Fruit fly (Drosophila melanogaster) whole organism, embryonic: ENCODE measurements around the gene ry.

Experiments
- Abd-B ChIP-seq: fragments of 200-800 bp; sonication (Bioruptor generic); optimal IDR thresholded peaks from 2 replicates; lab custom pipeline; 2018; ENCODE audit warnings: missing biosample characterization, mild to moderate bottlenecking, missing genetic modification characterization, moderate library complexity
- Atf-2 ChIP-seq: fragments of 200-800 bp; sonication (Bioruptor generic); optimal IDR thresholded peaks from 2 replicates; lab custom pipeline; 2016; ENCODE audit warnings: missing biosample characterization, missing genetic modification characterization
- B-H1 ChIP-seq: fragments of 200-800 bp; sonication (Bioruptor generic); IDR thresholded peaks from 3 replicates; pipeline ENCODE4 v1.3.6; 2022; ENCODE audit warnings: missing biosample characterization, missing genetic modification characterization
- Bteb2 ChIP-seq: fragments of 200-800 bp; sonication (Bioruptor generic); optimal IDR thresholded peaks from 2 replicates; lab custom pipeline; 2016; ENCODE audit warnings: missing biosample characterization, missing genetic modification characterization
- CG10543 ChIP-seq: fragments of 200-800 bp; sonication (Bioruptor generic); optimal IDR thresholded peaks from 3 replicates; lab custom pipeline; 2017; ENCODE audit warnings: missing biosample characterization, mild to moderate bottlenecking, missing genetic modification characterization, moderate library complexity
- CG11085 ChIP-seq: fragments of 200-800 bp; sonication (Bioruptor generic); IDR thresholded peaks from 2 replicates; pipeline ENCODE4 v1.3.6; 2022; ENCODE audit warnings: missing biosample characterization, missing genetic modification characterization
- CG11456 ChIP-seq: fragments of 200-800 bp; sonication (Bioruptor generic); IDR thresholded peaks from 3 replicates; pipeline ENCODE4 v1.3.6; 2022; ENCODE audit warnings: missing biosample characterization, missing genetic modification characterization
- CG11696 ChIP-seq: fragments of 200-800 bp; sonication (Bioruptor generic); IDR thresholded peaks from 2 replicates; pipeline ENCODE4 v1.3.6; 2022; ENCODE audit warnings: missing biosample characterization, missing genetic modification characterization
- CG12071 ChIP-seq: fragments of 200-800 bp; sonication (Bioruptor generic); optimal IDR thresholded peaks from 3 replicates; lab custom pipeline; 2018; ENCODE audit warnings: missing biosample characterization, mild to moderate bottlenecking, missing genetic modification characterization
- CG13894 ChIP-seq: fragments of 200-800 bp; sonication (Bioruptor generic); optimal IDR thresholded peaks from 3 replicates; lab custom pipeline; 2018; ENCODE audit warnings: missing biosample characterization, mild to moderate bottlenecking, missing genetic modification characterization, moderate library complexity
- CG14965 ChIP-seq: fragments of 200-800 bp; sonication (Bioruptor generic); optimal IDR thresholded peaks from 2 replicates; lab custom pipeline; 2016; ENCODE audit warnings: missing biosample characterization, missing genetic modification characterization, borderline replicate concordance
- CG17328 ChIP-seq: fragments of 200-800 bp; sonication (Bioruptor generic); IDR thresholded peaks from 2 replicates; pipeline ENCODE4 v1.3.6; 2022; ENCODE audit warnings: missing biosample characterization, missing genetic modification characterization
- CG17385 ChIP-seq: fragments of 200-800 bp; sonication (Bioruptor generic); optimal IDR thresholded peaks from 3 replicates; lab custom pipeline; 2018; ENCODE audit warnings: missing biosample characterization, mild to moderate bottlenecking, missing genetic modification characterization
- CG18764 ChIP-seq: fragments of 200-800 bp; sonication (Bioruptor generic); optimal IDR thresholded peaks from 3 replicates; lab custom pipeline; 2016; ENCODE audit warnings: missing biosample characterization, missing genetic modification characterization
- CG2678 ChIP-seq: fragments of 200-800 bp; sonication (Bioruptor generic); optimal IDR thresholded peaks from 3 replicates; lab custom pipeline; 2019; ENCODE audit warnings: missing biosample characterization, mild to moderate bottlenecking, missing genetic modification characterization, moderate library complexity
- CG30403 ChIP-seq: fragments of 200-800 bp; sonication (Bioruptor generic); optimal IDR thresholded peaks from 3 replicates; lab custom pipeline; 2016; ENCODE audit warnings: missing biosample characterization, missing genetic modification characterization
- CG34224 ChIP-seq: fragments of 200-800 bp; sonication (Bioruptor generic); IDR thresholded peaks from 3 replicates; pipeline ENCODE4 v1.3.6; 2022; ENCODE audit warnings: missing biosample characterization, missing genetic modification characterization; ENCODE audit not compliant: partially characterized antibody
- CG3726 ChIP-seq: fragments of 200-800 bp; sonication (Bioruptor generic); IDR thresholded peaks from 3 replicates; pipeline ENCODE4, ENCODE4 v1.3.6; 2022; ENCODE audit warnings: missing biosample characterization, missing genetic modification characterization
- CG4617 ChIP-seq: fragments of 200-800 bp; sonication (Bioruptor generic); optimal IDR thresholded peaks from 3 replicates; lab custom pipeline; 2016; ENCODE audit warnings: missing biosample characterization, missing genetic modification characterization, borderline replicate concordance
- CG7745 ChIP-seq: fragments of 200-800 bp; sonication (Bioruptor generic); optimal IDR thresholded peaks from 2 replicates; lab custom pipeline; 2018; ENCODE audit warnings: missing biosample characterization, mild to moderate bottlenecking, missing genetic modification characterization, moderate library complexity
- CG7839 ChIP-seq: fragments of 200-800 bp; sonication (Bioruptor generic); optimal IDR thresholded peaks from 3 replicates; lab custom pipeline; 2018; ENCODE audit warnings: missing biosample characterization, mild to moderate bottlenecking, missing genetic modification characterization, moderate library complexity
- CG7987 ChIP-seq: fragments of 200-800 bp; sonication (Bioruptor generic); optimal IDR thresholded peaks from 2 replicates; lab custom pipeline; 2018; ENCODE audit warnings: missing biosample characterization, mild to moderate bottlenecking, missing genetic modification characterization, moderate library complexity
- CG8359 ChIP-seq: fragments of 200-800 bp; sonication (Bioruptor generic); optimal IDR thresholded peaks from 2 replicates; lab custom pipeline; 2017; ENCODE audit warnings: missing biosample characterization, mild to moderate bottlenecking, missing genetic modification characterization, borderline replicate concordance
- CG8944 ChIP-seq: fragments of 200-800 bp; sonication (Bioruptor generic); optimal IDR thresholded peaks from 3 replicates; lab custom pipeline; 2016; ENCODE audit warnings: missing biosample characterization, missing genetic modification characterization
- Dek ChIP-seq: fragments of 200-800 bp; sonication (Bioruptor generic); optimal IDR thresholded peaks from 3 replicates; lab custom pipeline; 2019; ENCODE audit warnings: missing biosample characterization, mild to moderate bottlenecking, missing genetic modification characterization, moderate library complexity
- Dll ChIP-seq: fragments of 200-800 bp; sonication (Bioruptor generic); IDR thresholded peaks from 4 replicates; pipeline ENCODE4 v1.3.6; 2022; ENCODE audit warnings: missing biosample characterization, missing genetic modification characterization; ENCODE audit not compliant: partially characterized antibody
- Doc3 ChIP-seq: fragments of 200-800 bp; sonication (Bioruptor generic); IDR thresholded peaks from 3 replicates; pipeline ENCODE4 v1.3.6; 2022; ENCODE audit warnings: missing biosample characterization, missing genetic modification characterization; ENCODE audit not compliant: partially characterized antibody
- Dref ChIP-seq: fragments of 200-800 bp; sonication (Bioruptor generic); IDR thresholded peaks from 2 replicates; pipeline ENCODE4 v1.3.6; 2022; ENCODE audit warnings: missing biosample characterization, missing genetic modification characterization
- Gsc ChIP-seq: fragments of 200-800 bp; sonication (Bioruptor generic); IDR thresholded peaks from 2 replicates; pipeline ENCODE4 v1.3.6; 2022; ENCODE audit warnings: missing biosample characterization, missing genetic modification characterization
- Med ChIP-seq: fragments of 200-800 bp; sonication (Bioruptor generic); peaks from one replicate; lab custom pipeline; 2016; ENCODE audit warnings: missing biosample characterization, missing genetic modification characterization, mild to moderate bottlenecking, inconsistent platforms, moderate library complexity
- NC2α ChIP-seq: fragments of 200-800 bp; sonication (Bioruptor generic); optimal IDR thresholded peaks from 2 replicates; lab custom pipeline; 2016; ENCODE audit warnings: missing biosample characterization, missing genetic modification characterization
- Nf-YB ChIP-seq: fragments of 200-800 bp; sonication (Bioruptor generic); optimal IDR thresholded peaks from 3 replicates; lab custom pipeline; 2019; ENCODE audit warnings: missing biosample characterization, mild to moderate bottlenecking, missing genetic modification characterization, moderate library complexity
- Side ChIP-seq: fragments of 200-800 bp; sonication (Bioruptor generic); optimal IDR thresholded peaks from 2 replicates; lab custom pipeline; 2016; ENCODE audit warnings: missing biosample characterization, missing genetic modification characterization
- Six4 ChIP-seq: fragments of 200-800 bp; sonication (Bioruptor generic); optimal IDR thresholded peaks from 2 replicates; lab custom pipeline; 2016; ENCODE audit warnings: missing biosample characterization, missing genetic modification characterization
- Sry-β ChIP-seq: fragments of 200-800 bp; sonication (Bioruptor generic); optimal IDR thresholded peaks from 2 replicates; lab custom pipeline; 2018; ENCODE audit warnings: missing biosample characterization, mild to moderate bottlenecking, missing genetic modification characterization, moderate library complexity
- YL-1 ChIP-seq: fragments of 200-800 bp; sonication (Bioruptor generic); optimal IDR thresholded peaks from 3 replicates; lab custom pipeline; 2017; ENCODE audit warnings: missing biosample characterization, mild to moderate bottlenecking, missing genetic modification characterization
- abd-A ChIP-seq: fragments of 200-800 bp; sonication (Bioruptor generic); optimal IDR thresholded peaks from 3 replicates; lab custom pipeline; 2019; ENCODE audit warnings: missing biosample characterization, mild to moderate bottlenecking, missing genetic modification characterization, moderate library complexity
- al ChIP-seq: fragments of 200-800 bp; sonication (Bioruptor generic); IDR thresholded peaks from 2 replicates; pipeline ENCODE4 v1.3.6; 2022; ENCODE audit warnings: missing biosample characterization, missing genetic modification characterization
- cato ChIP-seq: fragments of 200-800 bp; sonication (Bioruptor generic); optimal IDR thresholded peaks from 2 replicates; lab custom pipeline; 2016; ENCODE audit warnings: missing biosample characterization, missing genetic modification characterization, borderline replicate concordance
- dmrt11E ChIP-seq: fragments of 200-800 bp; sonication (Bioruptor generic); optimal IDR thresholded peaks from 3 replicates; lab custom pipeline; 2018; ENCODE audit warnings: missing biosample characterization, mild to moderate bottlenecking, missing genetic modification characterization, moderate library complexity
- gcm2 ChIP-seq: fragments of 200-800 bp; sonication (Bioruptor generic); optimal IDR thresholded peaks from 2 replicates; lab custom pipeline; 2016; ENCODE audit warnings: missing biosample characterization, missing genetic modification characterization
- kni ChIP-seq: fragments of 200-800 bp; sonication (Bioruptor generic); optimal IDR thresholded peaks from 3 replicates; lab custom pipeline; 2017; ENCODE audit warnings: mild to moderate bottlenecking, missing biosample characterization, missing genetic modification reagents, missing genetic modification characterization
- otp ChIP-seq: fragments of 200-800 bp; sonication (Bioruptor generic); IDR thresholded peaks from 3 replicates; pipeline ENCODE4, ENCODE4 v1.3.6; 2022; ENCODE audit warnings: missing biosample characterization, missing genetic modification characterization
- pnt ChIP-seq: fragments of 200-800 bp; sonication (Bioruptor generic); optimal IDR thresholded peaks from 3 replicates; lab custom pipeline; 2016; ENCODE audit warnings: missing biosample characterization, missing genetic modification characterization
- salm ChIP-seq: fragments of 200-800 bp; sonication (Bioruptor generic); optimal IDR thresholded peaks from 2 replicates; lab custom pipeline; 2018; ENCODE audit warnings: missing biosample characterization, mild to moderate bottlenecking, missing genetic modification characterization
- sens ChIP-seq: fragments of 200-800 bp; sonication (Bioruptor generic); peaks from one replicate; lab custom pipeline; 2016; ENCODE audit warnings: missing biosample characterization, missing genetic modification characterization
- sim ChIP-seq: fragments of 200-800 bp; sonication (Bioruptor generic); IDR thresholded peaks from 2 replicates; pipeline ENCODE4 v1.3.6; 2022; ENCODE audit warnings: missing biosample characterization, missing genetic modification characterization
- so ChIP-seq: fragments of 200-800 bp; sonication (Bioruptor generic); IDR thresholded peaks from 3 replicates; pipeline ENCODE4 v1.3.6; 2022; ENCODE audit warnings: missing biosample characterization, missing genetic modification characterization
- tin ChIP-seq: fragments of 200-800 bp; sonication (Bioruptor generic); optimal IDR thresholded peaks from 3 replicates; lab custom pipeline; 2016; ENCODE audit warnings: missing biosample characterization, missing genetic modification characterization
- zf30C ChIP-seq: fragments of 200-800 bp; sonication (Bioruptor generic); optimal IDR thresholded peaks from 3 replicates; lab custom pipeline; 2018; ENCODE audit warnings: missing biosample characterization, mild to moderate bottlenecking, missing genetic modification characterization

The ry gene

DNA sequence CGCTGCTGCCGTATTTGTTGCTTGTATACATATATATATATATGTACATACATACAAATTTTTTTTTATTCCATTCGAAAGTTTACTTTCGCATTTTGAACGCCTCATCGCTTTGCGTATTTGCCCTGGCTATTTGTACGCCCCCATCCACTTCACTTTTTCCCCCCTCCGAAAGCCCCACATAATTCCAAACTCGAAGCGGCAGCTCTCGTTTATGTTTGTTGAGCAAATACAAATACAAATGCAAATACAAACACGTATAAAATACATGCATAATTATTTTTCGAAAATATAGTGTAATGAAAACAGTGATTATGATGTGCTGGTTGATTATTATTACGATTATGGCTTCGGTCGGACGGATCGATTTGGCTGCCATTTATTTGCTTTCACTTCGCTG, 35.7 kb downstream of the ry start (continued):
- TF ChIP-seq salm (peak; percentile 94), YL-1 (peak; percentile 45), CG14965 (GFP tag; lab: Kevin White, UChicago) (peak; percentile 71), CG7987 (GFP tag; lab: Kevin White, UChicago) (peak; percentile 98), Doc3 (GFP tag; lab: Robert Waterston, UW) (no peak), sim (GFP tag; lab: Robert Waterston, UW) (peak; percentile 94), al (GFP tag; lab: Robert Waterston, UW) (no peak), Nf-YB (peak; percentile 80), otp (GFP tag; lab: Robert Waterston, UW) (peak; percentile 80; the same call in 2 of the 3 replicates), CG11085 (GFP tag; lab: Robert Waterston, UW) (no peak; the same call in 1 of the 2 replicates), Dref (no peak), CG11696 (GFP tag; lab: Robert Waterston, UW) (0 out of 2 replicates have a peak, but pooled peaks have one; percentile 28), CG11456 (GFP tag; lab: Robert Waterston, UW) (no peak; the same call in 2 of the 3 replicates), zf30C (GFP tag; lab: Kevin White, UChicago) (no peak), dmrt11E (tag; lab: Kevin White, UChicago) (peak; percentile 91), sens (GFP tag; lab: Kevin White, UChicago) (peak; percentile 98), so (0 out of 3 replicates have a peak, but pooled peaks have one; percentile 67), kni (peak; percentile 79), Gsc (GFP tag; lab: Robert Waterston, UW) (no peak), Side (GFP tag; lab: Kevin White, UChicago) (peak; percentile 73), NC2α (peak; percentile 64), B-H1 (GFP tag; lab: Robert Waterston, UW) (peak; percentile 47; the same call in 1 of the 3 replicates), Sry-β (GFP tag; lab: Kevin White, UChicago) (peak; percentile 80), CG8359 (GFP tag; lab: Kevin White, UChicago) (peak; percentile 92), Abd-B (GFP tag; lab: Kevin White, UChicago) (peak; percentile 49), Bteb2 (GFP tag; lab: Kevin White, UChicago) (peak; percentile 45), tin (GFP tag; lab: Kevin White, UChicago) (peak; percentile 51), Atf-2 (GFP tag; lab: Kevin White, UChicago) (peak; percentile 59), Dek (peak; percentile 85), CG4617 (GFP tag; lab: Kevin White, UChicago) (peak; percentile 14), abd-A (tag; lab: Kevin White, UChicago) (peak; percentile 82), CG12071 (GFP tag; lab: Kevin White, UChicago) (peak; percentile 95), CG3726 (GFP tag; lab: Robert Waterston, UW) (no peak), pnt (GFP tag; lab: Kevin White, UChicago) (peak; percentile 71), cato (peak; percentile 71), Dll (GFP tag; lab: Robert Waterston, UW) (no peak), CG17385 (GFP tag; lab: Kevin White, UChicago) (peak; percentile 67), CG10543 (GFP tag; lab: Kevin White, UChicago) (peak; percentile 65), CG7839 (tag; lab: Kevin White, UChicago) (peak; percentile 78), CG30403 (GFP tag; lab: Kevin White, UChicago) (peak; percentile 59), CG2678 (tag; lab: Kevin White, UChicago) (peak; percentile 93), CG13894 (no peak), gcm2 (peak; percentile 39), CG7745 (tag; lab: Kevin White, UChicago) (peak; percentile 80), Six4 (peak; percentile 87), CG17328 (GFP tag; lab: Robert Waterston, UW) (peak; percentile 66), Med (GFP tag; lab: Kevin White, UChicago) (peak; percentile 97), CG8944 (peak; percentile 67), CG18764 (GFP tag; lab: Kevin White, UChicago) (peak; percentile 84), CG34224 (GFP tag; lab: Robert Waterston, UW) (no peak)
